Worm (Caenorhabditis elegans): Measurements from ENCODE around the gene B0252.3.

The B0252.3 gene

ce11 chrII:6891176-6891575, 16.4 kb downstream of the B0252.3 start:
- TF ChIP-seq lir-3 (tag; optimal IDR thresholded peaks at IDR 0.05) (no peak), nhr-42 (GFP tag; IDR thresholded peaks at IDR 0.05) (peak; percentile 13; the same call in 1 of the 2 replicates), dve-1 (tag; optimal IDR thresholded peaks at IDR 0.05; ENCODE audit: insufficient read depth) (peak; percentile 70), egl-43 (GFP tag; IDR thresholded peaks at IDR 0.05) (peak; percentile 74), egl-27 (tag; optimal IDR thresholded peaks at IDR 0.05) (no peak), gei-8 (GFP tag; optimal IDR thresholded peaks at IDR 0.05) (peak; percentile 46), cey-2 (tag; optimal IDR thresholded peaks at IDR 0.05; ENCODE audit: borderline replicate concordance, insufficient read depth) (no peak), mdl-1 (tag; optimal IDR thresholded peaks at IDR 0.05) (peak; percentile 64 to 93), hlh-30 (tag; optimal IDR thresholded peaks at IDR 0.05; ENCODE audit: insufficient read depth) (peak; percentile 92), nhr-237 (tag; optimal IDR thresholded peaks at IDR 0.05) (no peak), nhr-102 (tag; optimal IDR thresholded peaks at IDR 0.05) (peak; percentile 69), lin-15B (tag; optimal IDR thresholded peaks at IDR 0.05) (no peak), nhr-48 (tag; optimal IDR thresholded peaks at IDR 0.05) (peak; percentile 53), ceh-44 (GFP tag; IDR thresholded peaks at IDR 0.05) (no peak), F26F4.8 (GFP tag; conservative IDR thresholded peaks at IDR 0.05) (no peak), ces-1 (GFP tag; optimal IDR thresholded peaks at IDR 0.05) (no peak), set-16 (GFP tag; IDR thresholded peaks at IDR 0.05) (peak; percentile 79), vab-7 (GFP tag; IDR thresholded peaks at IDR 0.05) (no peak), lin-38 (GFP tag; IDR thresholded peaks at IDR 0.05) (peak; percentile 17; the same call in 1 of the 2 replicates), hif-1 (tag; optimal IDR thresholded peaks at IDR 0.05) (peak; percentile 41 to 98), nhr-25 (tag; optimal IDR thresholded peaks at IDR 0.05; ENCODE audit: borderline replicate concordance, insufficient read depth) (peak; percentile 47), T20F7.1 (GFP tag; optimal IDR thresholded peaks at IDR 0.05) (no peak), F10B5.3 (tag; optimal IDR thresholded peaks at IDR 0.05) (no peak), duxl-1 (tag; optimal IDR thresholded peaks at IDR 0.05; ENCODE audit: poor library complexity) (peak; percentile 43), ama-1 (optimal IDR thresholded peaks at IDR 0.05) (peak; percentile 95), hmg-1.1 (GFP tag; IDR thresholded peaks at IDR 0.05) (peak; percentile 66), Y105C5A.15 (GFP tag; IDR thresholded peaks at IDR 0.05) (0 out of 2 replicates have a peak, but pooled peaks have one; percentile 55), jun-1 (tag; optimal IDR thresholded peaks at IDR 0.05) (no peak), F37D6.2 (tag; optimal IDR thresholded peaks at IDR 0.05) (no peak), lin-39 (tag; optimal IDR thresholded peaks at IDR 0.05) (no peak), hlh-11 (tag; optimal IDR thresholded peaks at IDR 0.05) (peak; percentile 91), unc-62 (GFP tag; optimal IDR thresholded peaks at IDR 0.05 in 1 of 2) (peak in 1 of 2 experiments; percentile 56), unc-62 (tag; optimal IDR thresholded peaks at IDR 0.05) (no peak), mes-2 (tag; optimal IDR thresholded peaks at IDR 0.05; ENCODE audit: poor library complexity, severe bottlenecking) (peak; percentile 31), aha-1 (tag) (peak; percentile 99), unc-39 (tag; optimal IDR thresholded peaks at IDR 0.05) (no peak), nhr-28 (tag; optimal IDR thresholded peaks at IDR 0.05) (peak; percentile 86), nhr-77 (tag; optimal IDR thresholded peaks at IDR 0.05) (peak; percentile 67), nhr-11 (tag; optimal IDR thresholded peaks at IDR 0.05) (peak; percentile 84), fos-1 (tag; optimal IDR thresholded peaks at IDR 0.05) (no peak), skn-1 (tag; optimal IDR thresholded peaks at IDR 0.05) (no peak), ceh-32 (tag; optimal IDR thresholded peaks at IDR 0.05; ENCODE audit: poor library complexity) (no peak), T26A8.4 (GFP tag; IDR thresholded peaks at IDR 0.05) (0 out of 2 replicates have a peak, but pooled peaks have one; percentile 46), nhr-10 (tag; optimal IDR thresholded peaks at IDR 0.05) (peak; percentile 73), D1046.2 (GFP tag; IDR thresholded peaks at IDR 0.05) (no peak), rbr-2 (tag; optimal IDR thresholded peaks at IDR 0.05) (peak; percentile 43), ceh-20 (GFP tag; IDR thresholded peaks at IDR 0.05) (peak; percentile 51; the same call in 1 of the 2 replicates), ctbp-1 (GFP tag; IDR thresholded peaks at IDR 0.05) (no peak; the same call in 1 of the 2 replicates), ceh-62 (tag; optimal IDR thresholded peaks at IDR 0.05) (no peak), dmd-9 (GFP tag; IDR thresholded peaks at IDR 0.05) (0 out of 2 replicates have a peak, but pooled peaks have one; percentile 27), Y75B8A.6 (GFP tag; IDR thresholded peaks at IDR 0.05) (0 out of 2 replicates have a peak, but pooled peaks have one; percentile 49)
